In genomic region chrIV:12304750-12305149, ce11 we compare ENCODE assay signal across 3 worm cellular contexts.
TF ChIP-seq lines count a peak whose summit lies in the region.

No protein-coding gene starts in this region.

TF ChIP-seq in whole organism, L3 larva, 47 proteins besides CTCF, POLR2A, EP300 and RAD21:
- peak; percentile 17 for TF ChIP-seq elt-2 (tag; optimal IDR thresholded peaks at IDR 0.05; lab: Kevin White, UChicago)
- TF ChIP-seq hmg-11 (tag; optimal IDR thresholded peaks at IDR 0.05; lab: Kevin White, UChicago) = no peak

TF ChIP-seq in whole organism, L4 larva, 104 proteins besides CTCF, POLR2A, EP300 and RAD21:
- TF ChIP-seq daf-16 (GFP tag; optimal IDR thresholded peaks at IDR 0.05; lab: Kevin White, UChicago) (no peak), daf-16 (tag; optimal IDR thresholded peaks at IDR 0.05; lab: Kevin White, UChicago) (peak; percentile 13), dmd-6 (GFP tag; IDR thresholded peaks at IDR 0.05; lab: Robert Waterston, UW) (peak; percentile 41; the same call in 1 of the 2 replicates), lim-7 (GFP tag; IDR thresholded peaks at IDR 0.05; lab: Robert Waterston, UW) (no peak), dve-1 (tag; optimal IDR thresholded peaks at IDR 0.05; lab: Kevin White, UChicago; ENCODE audit: insufficient read depth) (peak; percentile 17), tra-1 (GFP tag; IDR thresholded peaks at IDR 0.05; lab: Robert Waterston, UW) (no peak), rbr-2 (tag; optimal IDR thresholded peaks at IDR 0.05; lab: Kevin White, UChicago) (no peak), lin-13 (GFP tag; optimal IDR thresholded peaks at IDR 0.05; lab: Kevin White, UChicago) (no peak)

TF ChIP-seq in whole organism, young adult, 124 proteins besides CTCF, POLR2A, EP300 and RAD21:
- TF ChIP-seq attf-6 (GFP tag; IDR thresholded peaks at IDR 0.05; lab: Robert Waterston, UW) (no peak), pha-4 (tag; optimal IDR thresholded peaks at IDR 0.05; lab: Kevin White, UChicago) (no peak), ZK185.1 (tag; optimal IDR thresholded peaks at IDR 0.05; lab: Kevin White, UChicago; ENCODE audit: poor library complexity, severe bottlenecking) (no peak), nhr-90 (tag; optimal IDR thresholded peaks at IDR 0.05; lab: Kevin White, UChicago) (no peak), cebp-1 (GFP tag; IDR thresholded peaks at IDR 0.05; lab: Robert Waterston, UW) (peak; percentile 53; the same call in 1 of the 2 replicates), cebp-1 (tag; optimal IDR thresholded peaks at IDR 0.05; lab: Kevin White, UChicago) (peak; percentile 76), hmg-20 (GFP tag; IDR thresholded peaks at IDR 0.05; lab: Robert Waterston, UW) (no peak), nhr-80 (tag; optimal IDR thresholded peaks at IDR 0.05; lab: Kevin White, UChicago) (peak; percentile 71), ceh-27 (GFP tag; optimal IDR thresholded peaks at IDR 0.05; lab: Kevin White, UChicago) (no peak), ztf-3 (GFP tag; optimal IDR thresholded peaks at IDR 0.05; lab: Kevin White, UChicago) (no peak)
